Worm (Caenorhabditis elegans): ENCODE data around the gene sptl-2.

DNA sequence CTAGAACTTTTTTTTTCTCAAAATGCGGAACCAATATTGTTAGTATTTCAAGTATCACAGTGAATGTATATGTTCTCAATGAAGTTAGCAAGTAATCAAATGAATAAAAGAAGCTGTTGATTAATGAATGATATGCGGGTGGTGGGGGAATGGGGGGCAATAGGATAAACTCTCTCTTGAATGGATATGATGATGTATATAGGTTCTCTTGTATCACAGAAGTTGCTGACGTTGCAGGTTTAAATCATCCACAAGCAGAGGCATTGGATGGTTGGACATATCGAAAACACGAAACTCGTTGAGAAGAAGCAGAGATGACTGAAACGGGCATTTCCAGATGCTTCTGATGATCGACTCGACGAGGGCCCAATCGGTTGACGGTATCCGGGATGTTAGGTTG is 22.6 kb downstream of the sptl-2 start:
- TF ChIP-seq ceh-82 (tag; optimal IDR thresholded peaks at IDR 0.05) (no peak), zip-4 (GFP tag; optimal IDR thresholded peaks at IDR 0.05) (no peak), nhr-12 (tag; optimal IDR thresholded peaks at IDR 0.05) (no peak), nhr-237 (tag; optimal IDR thresholded peaks at IDR 0.05) (no peak), ces-1 (GFP tag; optimal IDR thresholded peaks at IDR 0.05) (no peak), nhr-76 (tag; optimal IDR thresholded peaks at IDR 0.05) (no peak), skn-1 (tag; optimal IDR thresholded peaks at IDR 0.05) (no peak), nhr-85 (tag) (peak; percentile 6), pqm-1 (tag; optimal IDR thresholded peaks at IDR 0.05) (no peak), lin-15B (tag; optimal IDR thresholded peaks at IDR 0.05) (no peak), mdl-1 (tag; optimal IDR thresholded peaks at IDR 0.05) (no peak), unc-130 (tag; optimal IDR thresholded peaks at IDR 0.05) (no peak), snpc-4 (tag; optimal IDR thresholded peaks at IDR 0.05) (no peak)

All from whole organism, L1 larva.